Worm (Caenorhabditis elegans): ENCODE results near the gene C25E10.4.

- no peak for TF ChIP-seq egl-27 (tag; optimal IDR thresholded peaks at IDR 0.05)
- TF ChIP-seq fkh-10 (GFP tag; optimal IDR thresholded peaks at IDR 0.05): no peak
- peak in 1 of 2 experiments; percentile 2 for TF ChIP-seq lin-35 (GFP tag; optimal IDR thresholded peaks at IDR 0.05)
- TF ChIP-seq tbx-2 (tag; optimal IDR thresholded peaks at IDR 0.05): no peak
- no peak for TF ChIP-seq lir-3 (tag; optimal IDR thresholded peaks at IDR 0.05; ENCODE audit: poor library complexity)
- peak in 1 of 6 experiments; percentile 37 for TF ChIP-seq elt-3 (tag; optimal IDR thresholded peaks at IDR 0.05)
- no peak for TF ChIP-seq mdl-1 (tag; optimal IDR thresholded peaks at IDR 0.05)
- no peak for TF ChIP-seq fos-1 (tag; optimal IDR thresholded peaks at IDR 0.05)
- TF ChIP-seq dpl-1 (GFP tag; optimal IDR thresholded peaks at IDR 0.05): no peak
- no peak for TF ChIP-seq pqm-1 (tag; optimal IDR thresholded peaks at IDR 0.05)
- no peak for TF ChIP-seq nhr-28 (tag; optimal IDR thresholded peaks at IDR 0.05)
- peak; percentile 5 for TF ChIP-seq mep-1 (tag; optimal IDR thresholded peaks at IDR 0.05)
- TF ChIP-seq unc-130 (tag; optimal IDR thresholded peaks at IDR 0.05): no peak
- TF ChIP-seq unc-62 (GFP tag; optimal IDR thresholded peaks at IDR 0.05): no peak
Observed at ce11 chrV:8990194-8990649, 43.1 kb upstream of the C25E10.4 start, which contains the start of gene F59E11.7.

Data from whole organism, L1 larva.